Worm (Caenorhabditis elegans) whole organism, L4/young adult: ENCODE measurements around the gene sri-33.

Source experiments
- W03F9.2 ChIP-seq: fragments of 150-350 bp; optimal IDR thresholded peaks from 2 replicates; lab custom pipeline; 2014; ENCODE audit warnings: missing biosample characterization, missing genetic modification characterization
- dao-5 ChIP-seq: sonication (generic microtip); optimal IDR thresholded peaks from 2 replicates; lab custom pipeline; 2016; ENCODE audit warnings: missing genotype, missing genetic modification characterization, moderate library complexity, missing compliant biosample characterization

ce11 chrII:3112313-3112712 lies 44.3 kb downstream of the sri-33 start, which contains the start of gene Y25C1A.2:
- TF ChIP-seq W03F9.2 (tag; lab: Kevin White, UChicago) (no peak), dao-5 (no peak)
